Fruit fly (Drosophila melanogaster) whole organism, wandering third instar larva: ENCODE results near the gene PGAP2.

Source experiments
- CG32264 ChIP-seq: fragments of 200-800 bp; sonication (Bioruptor generic); optimal IDR thresholded peaks from 2 replicates; lab custom pipeline; 2016; ENCODE audit warnings: missing biosample characterization, missing genetic modification characterization
- CG9705 ChIP-seq: fragments of 200-800 bp; sonication (Bioruptor generic); optimal IDR thresholded peaks from 2 replicates; lab custom pipeline; 2018; ENCODE audit warnings: missing biosample characterization, mild to moderate bottlenecking, missing genetic modification characterization
- CrebA ChIP-seq: fragments of 200-800 bp; sonication (Bioruptor generic); optimal IDR thresholded peaks from 2 replicates; lab custom pipeline; 2016; ENCODE audit warnings: missing biosample characterization, mild to moderate bottlenecking, missing genetic modification characterization, borderline replicate concordance
- Dfd ChIP-seq: fragments of >200 bp; optimal IDR thresholded peaks from 2 replicates; lab custom pipeline; 2017; ENCODE audit warnings: missing biosample characterization, missing genetic modification characterization
- Dif ChIP-seq: fragments of 200-275, 200-300 bp; sonication (Bioruptor generic); optimal IDR thresholded peaks from 2 replicates; lab custom pipeline; 2018; ENCODE audit warnings: missing biosample characterization, missing genetic modification characterization; ENCODE audit not compliant: partially characterized antibody
- GATAd ChIP-seq: sonication (Bioruptor generic); optimal IDR thresholded peaks from 2 replicates; lab custom pipeline; 2016; ENCODE audit warnings: missing biosample characterization, missing genetic modification characterization
- HLH106 ChIP-seq: fragments of 200-800 bp; optimal IDR thresholded peaks from 3 replicates; lab custom pipeline; 2019; ENCODE audit warnings: missing biosample characterization, mild to moderate bottlenecking, missing genetic modification characterization, moderate library complexity
- Hnf4 ChIP-seq: fragments of 200-800 bp; sonication (Bioruptor generic); optimal IDR thresholded peaks from 2 replicates; lab custom pipeline; 2016; ENCODE audit warnings: missing biosample characterization, mild to moderate bottlenecking, missing genetic modification characterization
- Hr78 ChIP-seq: fragments of >200 bp; optimal IDR thresholded peaks from 2 replicates; lab custom pipeline; 2017; ENCODE audit warnings: missing biosample characterization, missing genetic modification characterization
- Hr83 ChIP-seq: fragments of 200-300 bp; sonication (Bioruptor generic); optimal IDR thresholded peaks from 2 replicates; lab custom pipeline; 2016; ENCODE audit warnings: missing biosample characterization, mild to moderate bottlenecking, missing genetic modification characterization, moderate library complexity; ENCODE audit not compliant: poor library complexity, severe bottlenecking
- Jra ChIP-seq: sonication (Bioruptor generic); optimal IDR thresholded peaks from 2 replicates; lab custom pipeline; 2016; ENCODE audit warnings: missing biosample characterization, missing genetic modification characterization
- Mio ChIP-seq: sonication (Bioruptor generic); optimal IDR thresholded peaks from 2 replicates; lab custom pipeline; 2016; ENCODE audit warnings: missing biosample characterization, missing genetic modification characterization
- Myc ChIP-seq: fragments of >200 bp; optimal IDR thresholded peaks from 2 replicates; lab custom pipeline; 2017
- OdsH ChIP-seq: fragments of 200-800 bp; sonication (Bioruptor generic); optimal IDR thresholded peaks from 2 replicates; lab custom pipeline; 2016; ENCODE audit warnings: missing biosample characterization, mild to moderate bottlenecking, missing genetic modification characterization
- Rel ChIP-seq, 2 experiments: fragments of 200-800 bp; sonication (Bioruptor generic) in 1 of 2; optimal IDR thresholded peaks; 2 replicates in 1 of 2; 3 replicates in 1 of 2; lab custom pipeline; 2016 to 2019; ENCODE audit warnings: mild to moderate bottlenecking in 2 of 2, missing biosample characterization in 2 of 2, missing genetic modification characterization in 2 of 2, moderate library complexity in 1 of 2
- Sp1 ChIP-seq: fragments of 200-800 bp; sonication (Bioruptor generic); optimal IDR thresholded peaks from 3 replicates; lab custom pipeline; 2019; ENCODE audit warnings: missing biosample characterization, mild to moderate bottlenecking, missing genetic modification characterization, moderate library complexity
- Vsx2 ChIP-seq: fragments of 200-300, 225-300 bp; sonication (Bioruptor generic); optimal IDR thresholded peaks from 2 replicates; lab custom pipeline; 2018; ENCODE audit warnings: missing biosample characterization, missing genetic modification characterization; ENCODE audit not compliant: partially characterized antibody
- br ChIP-seq: fragments of 200-800 bp; sonication (Bioruptor generic); optimal IDR thresholded peaks from 2 replicates; lab custom pipeline; 2016; ENCODE audit warnings: missing biosample characterization, missing genetic modification characterization
- brk ChIP-seq: fragments of 200-800 bp; sonication (Bioruptor generic); optimal IDR thresholded peaks from 2 replicates; lab custom pipeline; 2016; ENCODE audit warnings: missing biosample characterization, mild to moderate bottlenecking, missing genetic modification characterization
- dl ChIP-seq, 2 experiments: fragments of 175-275, 200-275 bp in 1 of 2; fragments of 200-275 bp in 1 of 2; sonication (Bioruptor generic); optimal IDR thresholded peaks; lab custom pipeline; 2018; ENCODE audit warnings: mild to moderate bottlenecking in 2 of 2, missing biosample characterization in 2 of 2, missing genetic modification characterization in 2 of 2, moderate library complexity in 2 of 2; ENCODE audit not compliant: partially characterized antibody in 2 of 2, insufficient read depth in 1 of 2
- dmrt93B ChIP-seq: fragments of 200-800 bp; sonication (Bioruptor generic); optimal IDR thresholded peaks from 2 replicates; lab custom pipeline; 2018; ENCODE audit warnings: missing biosample characterization, mild to moderate bottlenecking, missing genetic modification characterization
- dsf ChIP-seq: sonication (Bioruptor generic); optimal IDR thresholded peaks from 2 replicates; lab custom pipeline; 2016; ENCODE audit warnings: missing biosample characterization, missing genetic modification characterization, borderline replicate concordance
- ey ChIP-seq: fragments of 200-800 bp; sonication (Bioruptor generic); optimal IDR thresholded peaks from 2 replicates; lab custom pipeline; 2016; ENCODE audit warnings: missing biosample characterization, missing genetic modification characterization
- foxo ChIP-seq, 2 experiments: fragments of 200-800 bp; sonication (Bioruptor generic); optimal IDR thresholded peaks; 2 replicates in 1 of 2; 3 replicates in 1 of 2; lab custom pipeline; 2016 to 2017; ENCODE audit warnings: missing biosample characterization in 2 of 2, missing genetic modification characterization in 2 of 2
- fru ChIP-seq: fragments of 200-800 bp; sonication (Bioruptor generic); optimal IDR thresholded peaks from 3 replicates; lab custom pipeline; 2016; ENCODE audit warnings: missing biosample characterization, mild to moderate bottlenecking, missing genetic modification characterization
- h ChIP-seq: fragments of 200-800 bp; sonication (Bioruptor generic); optimal IDR thresholded peaks from 3 replicates; lab custom pipeline; 2016; ENCODE audit warnings: missing biosample characterization, mild to moderate bottlenecking, missing genetic modification characterization
- jim ChIP-seq: fragments of 175-275, 200-325 bp; sonication (Bioruptor generic); optimal IDR thresholded peaks from 2 replicates; lab custom pipeline; 2016; ENCODE audit warnings: missing biosample characterization, mild to moderate bottlenecking, missing genetic modification characterization
- lola ChIP-seq: fragments of >200 bp; optimal IDR thresholded peaks from 2 replicates; lab custom pipeline; 2017; ENCODE audit warnings: missing biosample characterization, missing genetic modification characterization
- pan ChIP-seq: fragments of >200 bp; optimal IDR thresholded peaks from 2 replicates; lab custom pipeline; 2017
- psq ChIP-seq: fragments of 200-800 bp; sonication (Bioruptor generic); optimal IDR thresholded peaks from 3 replicates; lab custom pipeline; 2017; ENCODE audit warnings: missing biosample characterization, mild to moderate bottlenecking, missing genetic modification characterization, moderate library complexity
- rgr ChIP-seq: fragments of 200-800 bp; sonication (Bioruptor generic); optimal IDR thresholded peaks from 3 replicates; lab custom pipeline; 2016; ENCODE audit warnings: missing biosample characterization, mild to moderate bottlenecking, missing genetic modification characterization
- sage ChIP-seq: fragments of 200-800 bp; sonication (Bioruptor generic); optimal IDR thresholded peaks from 2 replicates; lab custom pipeline; 2016; ENCODE audit warnings: missing biosample characterization, mild to moderate bottlenecking, missing genetic modification characterization
- sv ChIP-seq: fragments of 200-800 bp; sonication (Bioruptor generic); optimal IDR thresholded peaks from 3 replicates; lab custom pipeline; 2016; ENCODE audit warnings: missing biosample characterization, missing genetic modification characterization
- tai ChIP-seq: sonication (Bioruptor generic); optimal IDR thresholded peaks from 2 replicates; lab custom pipeline; 2016; ENCODE audit warnings: missing biosample characterization, missing genetic modification characterization
- usp ChIP-seq: fragments of >200 bp; optimal IDR thresholded peaks from 2 replicates; lab custom pipeline; 2017; ENCODE audit warnings: missing biosample characterization, missing genetic modification characterization
- woc ChIP-seq: sonication (Bioruptor generic); optimal IDR thresholded peaks from 2 replicates; lab custom pipeline; 2016; ENCODE audit warnings: missing biosample characterization, mild to moderate bottlenecking, missing genetic modification characterization

Gene PGAP2

dm6 chr2L:847189-847987 lies 28.1 kb upstream of the PGAP2 start:
- TF ChIP-seq Jra (no peak), CG32264 (GFP tag; lab: Kevin White, UChicago) (no peak), dsf (GFP tag; lab: Kevin White, UChicago) (no peak), CrebA (GFP tag; lab: Kevin White, UChicago) (no peak), jim (GFP tag; lab: Kevin White, UChicago) (no peak), GATAd (GFP tag; lab: Kevin White, UChicago) (no peak), ey (GFP tag; lab: Kevin White, UChicago) (peak; percentile 42), h (GFP tag; lab: Kevin White, UChicago) (peak; percentile 35), Myc (lab: Kevin White, UChicago) (no peak), brk (no peak), pan (lab: Kevin White, UChicago) (no peak), Hr83 (no peak), woc (GFP tag; lab: Kevin White, UChicago) (peak; percentile 36), foxo (GFP tag; optimal IDR thresholded peaks at IDR 0.05; lab: Kevin White, UChicago) (peak in 1 of 2 experiments; percentile 55), HLH106 (tag; lab: Kevin White, UChicago) (peak; percentile 25), sage (GFP tag; lab: Kevin White, UChicago) (no peak), Vsx2 (GFP tag; lab: Kevin White, UChicago) (no peak), OdsH (GFP tag; lab: Kevin White, UChicago) (peak; percentile 41), Hr78 (GFP tag; lab: Kevin White, UChicago) (no peak), Rel (GFP tag; optimal IDR thresholded peaks at IDR 0.05; lab: Kevin White, UChicago) (no peak), Rel (tag; optimal IDR thresholded peaks at IDR 0.05; lab: Kevin White, UChicago) (no peak), psq (GFP tag; lab: Kevin White, UChicago) (peak; percentile 15), sv (GFP tag; lab: Kevin White, UChicago) (no peak), usp (GFP tag; lab: Kevin White, UChicago) (no peak), Hnf4 (GFP tag; lab: Kevin White, UChicago) (no peak), fru (peak; percentile 17), CG9705 (GFP tag; lab: Kevin White, UChicago) (no peak), Dif (GFP tag; lab: Kevin White, UChicago) (no peak), Mio (no peak), Sp1 (GFP tag; lab: Kevin White, UChicago) (peak; percentile 35), rgr (GFP tag; lab: Kevin White, UChicago) (peak; percentile 42), br (no peak), Dfd (GFP tag; lab: Kevin White, UChicago) (no peak), tai (no peak), dmrt93B (GFP tag; lab: Kevin White, UChicago) (peak; percentile 25), dl (GFP tag; optimal IDR thresholded peaks at IDR 0.05; lab: Kevin White, UChicago; ENCODE audit: insufficient read depth in 1 of 2, partially characterized antibody in 2 of 2) (no peak), lola (GFP tag; lab: Kevin White, UChicago) (no peak)

DNA sequence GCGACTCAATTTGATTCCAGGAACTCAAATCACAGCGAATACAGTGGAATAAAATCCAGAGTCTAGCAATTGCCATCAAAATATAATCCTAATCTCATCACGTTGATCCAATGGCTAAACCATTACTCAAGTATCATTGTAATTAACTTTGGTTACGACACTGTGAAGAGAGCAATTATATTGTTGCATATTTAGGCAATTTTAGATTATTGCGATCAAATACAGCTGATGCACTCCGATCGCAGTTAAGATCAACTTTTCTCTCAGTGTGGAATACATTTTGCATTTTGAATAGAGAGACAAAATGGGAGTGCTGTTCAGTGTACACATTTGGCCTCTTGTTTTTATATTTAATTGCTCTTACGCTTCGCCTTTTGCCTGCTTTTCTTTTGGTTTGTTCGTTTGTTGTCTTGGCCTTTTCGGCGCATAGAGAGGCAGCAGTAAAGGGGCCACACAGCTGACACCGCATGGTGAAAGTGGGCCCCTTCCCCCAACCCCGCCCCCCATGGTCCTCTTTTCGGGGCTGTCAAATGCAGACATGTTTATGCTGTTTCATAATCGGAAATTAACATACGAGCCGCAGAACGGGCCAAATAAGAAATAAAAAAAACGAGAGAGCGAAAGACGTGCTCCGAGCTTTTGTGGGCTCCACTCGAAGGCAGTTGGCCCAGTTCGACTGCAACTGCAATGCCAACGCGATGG lies 27.0 kb upstream of the PGAP2 start:
- TF ChIP-seq br, result peak; percentile 63
- peak; percentile 30 for TF ChIP-seq HLH106 (tag; lab: Kevin White, UChicago)
- no peak for TF ChIP-seq tai
- TF ChIP-seq sage (GFP tag; lab: Kevin White, UChicago), result no peak
- TF ChIP-seq ey (GFP tag; lab: Kevin White, UChicago), result peak; percentile 59
- TF ChIP-seq Hnf4 (GFP tag; lab: Kevin White, UChicago), result peak; percentile 42
- TF ChIP-seq CrebA (GFP tag; lab: Kevin White, UChicago), result no peak
- no peak for TF ChIP-seq sv (GFP tag; lab: Kevin White, UChicago)
- TF ChIP-seq rgr (GFP tag; lab: Kevin White, UChicago), result peak; percentile 48
- TF ChIP-seq Jra, result no peak
- peak; percentile 44 for TF ChIP-seq psq (GFP tag; lab: Kevin White, UChicago)
- peak; percentile 27 for TF ChIP-seq Sp1 (GFP tag; lab: Kevin White, UChicago)
- peak; percentile 62 for TF ChIP-seq OdsH (GFP tag; lab: Kevin White, UChicago)
- no peak for TF ChIP-seq dmrt93B (GFP tag; lab: Kevin White, UChicago)
- TF ChIP-seq usp (GFP tag; lab: Kevin White, UChicago), result no peak
- TF ChIP-seq CG9705 (GFP tag; lab: Kevin White, UChicago), result no peak
- no peak for TF ChIP-seq CG32264 (GFP tag; lab: Kevin White, UChicago)
- peak in 1 of 2 experiments; percentile 57 for TF ChIP-seq foxo (GFP tag; optimal IDR thresholded peaks at IDR 0.05; lab: Kevin White, UChicago)
- peak; percentile 30 for TF ChIP-seq h (GFP tag; lab: Kevin White, UChicago)
- TF ChIP-seq Hr78 (GFP tag; lab: Kevin White, UChicago), result no peak
- TF ChIP-seq woc (GFP tag; lab: Kevin White, UChicago), result peak; percentile 23
- peak; percentile 52 for TF ChIP-seq fru
- TF ChIP-seq Vsx2 (GFP tag; lab: Kevin White, UChicago), result no peak
